Worm (Caenorhabditis elegans): ENCODE measurements around the gene srx-8.
A peak's percentile ranks its signal among the peaks of the same experiment; 100 is the strongest.

Gene srx-8

ce11 chrV:565984-566383 lies 10.0 kb upstream of the srx-8 start, which contains the start of gene sri-73:
sri-73 (minus strand) TSS chrV:566084.
- TF ChIP-seq unc-39 (tag; optimal IDR thresholded peaks at IDR 0.05), result no peak
- no peak for TF ChIP-seq lin-39 (tag; optimal IDR thresholded peaks at IDR 0.05)
- TF ChIP-seq ceh-16 (tag; optimal IDR thresholded peaks at IDR 0.05), result no peak
- no peak for TF ChIP-seq nhr-11 (tag; optimal IDR thresholded peaks at IDR 0.05)
- no peak for TF ChIP-seq nhr-43 (tag; optimal IDR thresholded peaks at IDR 0.05; ENCODE audit: poor library complexity, severe bottlenecking)
- TF ChIP-seq ama-1 (optimal IDR thresholded peaks at IDR 0.05), result no peak
- no peak for TF ChIP-seq sea-2 (GFP tag; optimal IDR thresholded peaks at IDR 0.05)
- TF ChIP-seq ZK546.5 (tag; optimal IDR thresholded peaks at IDR 0.05), result no peak
- TF ChIP-seq elt-2 (tag; optimal IDR thresholded peaks at IDR 0.05), result no peak
- TF ChIP-seq nfya-1 (tag; optimal IDR thresholded peaks at IDR 0.05; ENCODE audit: insufficient read depth), result no peak
- no peak for TF ChIP-seq nhr-67 (tag; optimal IDR thresholded peaks at IDR 0.05)
- no peak for TF ChIP-seq nhr-76 (tag; optimal IDR thresholded peaks at IDR 0.05)
- no peak for TF ChIP-seq ceh-28 (tag; optimal IDR thresholded peaks at IDR 0.05)
- no peak for TF ChIP-seq ceh-9 (tag; optimal IDR thresholded peaks at IDR 0.05)
- TF ChIP-seq elt-1 (tag; optimal IDR thresholded peaks at IDR 0.05), result no peak
- no peak for TF ChIP-seq mdl-1 (tag; optimal IDR thresholded peaks at IDR 0.05)
- no peak for TF ChIP-seq unc-62 (GFP tag; optimal IDR thresholded peaks at IDR 0.05)
- TF ChIP-seq eor-1 (tag; optimal IDR thresholded peaks at IDR 0.05), result no peak

- TF ChIP-seq mml-1 (tag; optimal IDR thresholded peaks at IDR 0.05) (no peak), elt-2 (tag; optimal IDR thresholded peaks at IDR 0.05) (peak; percentile 9)
Measured at ce11 chrV:562834-563233, 6.9 kb upstream of the srx-8 start, which contains the start of gene C14C6.2. C14C6.2 (plus strand) TSS chrV:563134.

- TF ChIP-seq ztf-11 (tag; optimal IDR thresholded peaks at IDR 0.05) (no peak), eor-1 (tag; optimal IDR thresholded peaks at IDR 0.05) (no peak), nhr-76 (tag; optimal IDR thresholded peaks at IDR 0.05) (no peak), R02D3.7 (tag; optimal IDR thresholded peaks at IDR 0.05) (no peak), nfya-1 (tag; optimal IDR thresholded peaks at IDR 0.05; ENCODE audit: insufficient read depth) (no peak), fos-1 (tag; optimal IDR thresholded peaks at IDR 0.05) (no peak), ztf-4 (tag; optimal IDR thresholded peaks at IDR 0.05) (no peak), hmg-11 (tag; optimal IDR thresholded peaks at IDR 0.05) (no peak), sea-2 (GFP tag; optimal IDR thresholded peaks at IDR 0.05) (no peak), nhr-77 (tag; optimal IDR thresholded peaks at IDR 0.05) (no peak), pqm-1 (tag; optimal IDR thresholded peaks at IDR 0.05) (no peak), elt-3 (tag; optimal IDR thresholded peaks at IDR 0.05) (no peak), nhr-12 (tag; optimal IDR thresholded peaks at IDR 0.05) (no peak), unc-39 (tag; optimal IDR thresholded peaks at IDR 0.05) (no peak)
Measured at ce11 chrV:559940-560339, 4.0 kb upstream of the srx-8 start, which contains the start of gene srx-7. srx-7 (plus strand) TSS chrV:560195.

- TF ChIP-seq elt-2 (tag; optimal IDR thresholded peaks at IDR 0.05), result no peak
- no peak for TF ChIP-seq daf-12 (tag; optimal IDR thresholded peaks at IDR 0.05)
- no peak for TF ChIP-seq pqm-1 (tag; optimal IDR thresholded peaks at IDR 0.05)
- TF ChIP-seq nfya-1 (tag; optimal IDR thresholded peaks at IDR 0.05; ENCODE audit: insufficient read depth), result no peak
- no peak for TF ChIP-seq ZK546.5 (tag; optimal IDR thresholded peaks at IDR 0.05)
- no peak for TF ChIP-seq hmg-11 (tag; optimal IDR thresholded peaks at IDR 0.05)
- TF ChIP-seq tbx-2 (tag; optimal IDR thresholded peaks at IDR 0.05), result no peak
- no peak for TF ChIP-seq elt-3 (tag; optimal IDR thresholded peaks at IDR 0.05)
- TF ChIP-seq nhr-67 (tag; optimal IDR thresholded peaks at IDR 0.05), result no peak
- no peak for TF ChIP-seq unc-62 (GFP tag; optimal IDR thresholded peaks at IDR 0.05)
- no peak for TF ChIP-seq pha-4 (tag; optimal IDR thresholded peaks at IDR 0.05)
- no peak for TF ChIP-seq nhr-11 (tag; optimal IDR thresholded peaks at IDR 0.05)
- no peak for TF ChIP-seq nhr-28 (tag; optimal IDR thresholded peaks at IDR 0.05)
- TF ChIP-seq ama-1 (optimal IDR thresholded peaks at IDR 0.05), result no peak
- TF ChIP-seq egl-27 (tag; optimal IDR thresholded peaks at IDR 0.05), result no peak
- no peak for TF ChIP-seq lin-15B (tag; optimal IDR thresholded peaks at IDR 0.05)
- no peak for TF ChIP-seq skn-1 (tag; optimal IDR thresholded peaks at IDR 0.05)
Measured at ce11 chrV:553067-553466, 2.9 kb downstream of the srx-8 start, which contains the start of gene C14C6.8. C14C6.8 (minus strand) TSS chrV:553167.

- no peak for TF ChIP-seq mdl-1 (tag; optimal IDR thresholded peaks at IDR 0.05)
- no peak for TF ChIP-seq nhr-28 (tag; optimal IDR thresholded peaks at IDR 0.05)
- no peak for TF ChIP-seq nhr-11 (tag; optimal IDR thresholded peaks at IDR 0.05)
- TF ChIP-seq lin-15B (tag; optimal IDR thresholded peaks at IDR 0.05), result no peak
- TF ChIP-seq ztf-11 (tag; optimal IDR thresholded peaks at IDR 0.05), result no peak
- TF ChIP-seq eor-1 (tag; optimal IDR thresholded peaks at IDR 0.05), result no peak
- no peak for TF ChIP-seq nhr-43 (tag; optimal IDR thresholded peaks at IDR 0.05; ENCODE audit: poor library complexity, severe bottlenecking)
- no peak for TF ChIP-seq egl-27 (tag; optimal IDR thresholded peaks at IDR 0.05)
Measured at ce11 chrV:552406-552805, 3.5 kb downstream of the srx-8 start.

Measured in whole organism, L3 larva.